Worm (Caenorhabditis elegans): ENCODE data around the gene snu-13.

Gene snu-13

ce11 chrII:10703594-10704384, 45.4 kb upstream of the snu-13 start, which contains the start of gene col-79:
Gene col-79 (plus strand): TSS chrII:10703613.
- TF ChIP-seq hlh-6 (tag; optimal IDR thresholded peaks at IDR 0.05) (peak; percentile 40), K09A11.1 (tag; optimal IDR thresholded peaks at IDR 0.05; ENCODE audit: insufficient read depth) (no peak)

- TF ChIP-seq nfya-1 (tag; optimal IDR thresholded peaks at IDR 0.05) (no peak), ceh-31 (tag; optimal IDR thresholded peaks at IDR 0.05) (no peak), madf-2 (tag; optimal IDR thresholded peaks at IDR 0.05) (no peak), ceh-9 (tag; optimal IDR thresholded peaks at IDR 0.05) (no peak), unc-42 (tag; optimal IDR thresholded peaks at IDR 0.05) (peak; percentile 77), eyg-1 (tag; optimal IDR thresholded peaks at IDR 0.05) (no peak)
These were observed 37.6 kb upstream of the snu-13 start for ce11 chrII:10696060-10696459.

ce11 chrII:10694713-10695112, 36.3 kb upstream of the snu-13 start, which contains the start of gene lgc-57:
Gene lgc-57 (plus strand): TSS chrII:10695013.
- TF ChIP-seq C38D4.7 (GFP tag; optimal IDR thresholded peaks at IDR 0.05), result no peak
- TF ChIP-seq tbx-7 (tag; optimal IDR thresholded peaks at IDR 0.05), result no peak
- TF ChIP-seq K09A11.1 (tag; optimal IDR thresholded peaks at IDR 0.05; ENCODE audit: insufficient read depth), result no peak
- no peak for TF ChIP-seq K02D7.2 (tag; optimal IDR thresholded peaks at IDR 0.05)
- no peak for TF ChIP-seq unc-55 (GFP tag; optimal IDR thresholded peaks at IDR 0.05)
- TF ChIP-seq sox-2 (GFP tag; IDR thresholded peaks at IDR 0.05), result no peak
- TF ChIP-seq npax-4 (tag; optimal IDR thresholded peaks at IDR 0.05), result no peak
- TF ChIP-seq hlh-8 (tag; optimal IDR thresholded peaks at IDR 0.05), result no peak

- TF ChIP-seq ets-4 (tag; optimal IDR thresholded peaks at IDR 0.05) (no peak), K02D7.2 (tag; optimal IDR thresholded peaks at IDR 0.05) (no peak), ama-1 (optimal IDR thresholded peaks at IDR 0.05) (no peak), hlh-15 (tag; optimal IDR thresholded peaks at IDR 0.05) (no peak), npax-4 (tag; optimal IDR thresholded peaks at IDR 0.05) (no peak), ceh-22 (tag; optimal IDR thresholded peaks at IDR 0.05) (no peak), elt-2 (tag; optimal IDR thresholded peaks at IDR 0.05) (peak; percentile 17)
These were observed 35.2 kb upstream of the snu-13 start, which contains the start of gene gbh-1 for ce11 chrII:10693655-10694054. Gene gbh-1 (minus strand): TSS chrII:10693803.

ce11 chrII:10684954-10685353, 26.5 kb upstream of the snu-13 start:
- TF ChIP-seq hlh-8 (tag; optimal IDR thresholded peaks at IDR 0.05) (no peak), gmeb-2 (tag; optimal IDR thresholded peaks at IDR 0.05) (no peak), sdc-2 (tag; optimal IDR thresholded peaks at IDR 0.05) (no peak), ceh-6 (GFP tag; optimal IDR thresholded peaks at IDR 0.05) (no peak), tbx-2 (tag; optimal IDR thresholded peaks at IDR 0.05) (no peak), zip-5 (tag; optimal IDR thresholded peaks at IDR 0.05) (no peak), pha-4 (tag; optimal IDR thresholded peaks at IDR 0.05) (no peak), ets-4 (tag; optimal IDR thresholded peaks at IDR 0.05) (no peak), ceh-18 (tag; optimal IDR thresholded peaks at IDR 0.05) (no peak), ttx-3 (tag; optimal IDR thresholded peaks at IDR 0.05) (no peak), ceh-24 (tag; optimal IDR thresholded peaks at IDR 0.05) (no peak), C08G9.2 (tag; optimal IDR thresholded peaks at IDR 0.05) (no peak), elt-4 (tag; optimal IDR thresholded peaks at IDR 0.05) (no peak), nhr-11 (tag; optimal IDR thresholded peaks at IDR 0.05) (no peak), syd-9 (tag; optimal IDR thresholded peaks at IDR 0.05) (no peak), pax-1 (tag; optimal IDR thresholded peaks at IDR 0.05) (no peak), ama-1 (optimal IDR thresholded peaks at IDR 0.05) (no peak), nfya-1 (tag; optimal IDR thresholded peaks at IDR 0.05) (no peak), C38D4.7 (GFP tag; optimal IDR thresholded peaks at IDR 0.05) (no peak)
